Fruit fly (Drosophila melanogaster) whole organism, embryonic: Measurements from ENCODE around the gene CG43338.

Source experiments
- C15 ChIP-seq: fragments of 200-800 bp; sonication (Bioruptor generic); IDR thresholded peaks from 3 replicates; pipeline ENCODE4 v1.3.6; 2022; ENCODE audit warnings: missing biosample characterization, missing genetic modification characterization
- CG10565 ChIP-seq: fragments of 200-800 bp; sonication (Bioruptor generic); optimal IDR thresholded peaks from 3 replicates; lab custom pipeline; 2016; ENCODE audit warnings: missing biosample characterization, mild to moderate bottlenecking, missing genetic modification characterization
- CG11723 ChIP-seq: fragments of 200-800 bp; sonication (Bioruptor generic); optimal IDR thresholded peaks from 2 replicates; lab custom pipeline; 2017; ENCODE audit warnings: missing biosample characterization, mild to moderate bottlenecking, missing genetic modification characterization
- CG13123 ChIP-seq: fragments of 200-800 bp; sonication (Bioruptor generic); optimal IDR thresholded peaks from 2 replicates; lab custom pipeline; 2016; ENCODE audit warnings: missing biosample characterization, missing genetic modification characterization
- CG13296 ChIP-seq: fragments of 200-800 bp; sonication (Bioruptor generic); optimal IDR thresholded peaks from 3 replicates; lab custom pipeline; 2018; ENCODE audit warnings: missing biosample characterization, mild to moderate bottlenecking, missing genetic modification characterization
- CG15073 ChIP-seq: fragments of 200-800 bp; sonication (Bioruptor generic); optimal IDR thresholded peaks from 2 replicates; lab custom pipeline; 2016; ENCODE audit warnings: missing biosample characterization, missing genetic modification characterization
- CG1647 ChIP-seq: fragments of 200-800 bp; sonication (Bioruptor generic); optimal IDR thresholded peaks from 3 replicates; lab custom pipeline; 2016; ENCODE audit warnings: missing biosample characterization, missing genetic modification characterization
- CG1792 ChIP-seq: fragments of 200-800 bp; sonication (Bioruptor generic); optimal IDR thresholded peaks from 2 replicates; lab custom pipeline; 2016; ENCODE audit warnings: missing biosample characterization, missing genetic modification characterization
- CG30431 ChIP-seq: fragments of 200-800 bp; sonication (Bioruptor generic); optimal IDR thresholded peaks from 2 replicates; lab custom pipeline; 2017; ENCODE audit warnings: missing biosample characterization, missing genetic modification characterization
- CG31224 ChIP-seq: fragments of 200-800 bp; sonication (Bioruptor generic); IDR thresholded peaks from 2 replicates; pipeline ENCODE4 v1.3.6; 2022; ENCODE audit warnings: missing biosample characterization, missing genetic modification characterization
- CG3163 ChIP-seq: fragments of 200-800 bp; sonication (Bioruptor generic); optimal IDR thresholded peaks from 3 replicates; lab custom pipeline; 2016; ENCODE audit warnings: missing biosample characterization, missing genetic modification characterization
- CG42726 ChIP-seq: fragments of 200-800 bp; sonication (Bioruptor generic); IDR thresholded peaks from 2 replicates; pipeline ENCODE4 v1.3.6; 2022; ENCODE audit warnings: missing biosample characterization, missing genetic modification characterization; ENCODE audit not compliant: partially characterized antibody
- CG7372 ChIP-seq: fragments of 200-800 bp; sonication (Bioruptor generic); IDR thresholded peaks from 2 replicates; pipeline ENCODE4 v1.3.6; 2022; ENCODE audit warnings: missing biosample characterization, missing genetic modification characterization
- CG8089 ChIP-seq: fragments of 200-800 bp; sonication (Bioruptor generic); optimal IDR thresholded peaks from 3 replicates; lab custom pipeline; 2016; ENCODE audit warnings: missing biosample characterization, missing genetic modification characterization
- CG8359 ChIP-seq: fragments of 200-800 bp; sonication (Bioruptor generic); optimal IDR thresholded peaks from 2 replicates; lab custom pipeline; 2017; ENCODE audit warnings: missing biosample characterization, mild to moderate bottlenecking, missing genetic modification characterization, borderline replicate concordance
- CG8388 ChIP-seq: fragments of 200-800 bp; sonication (Bioruptor generic); optimal IDR thresholded peaks from 2 replicates; lab custom pipeline; 2019; ENCODE audit warnings: missing biosample characterization, mild to moderate bottlenecking, missing genetic modification characterization, moderate library complexity
- CG8944 ChIP-seq: fragments of 200-800 bp; sonication (Bioruptor generic); optimal IDR thresholded peaks from 3 replicates; lab custom pipeline; 2016; ENCODE audit warnings: missing biosample characterization, missing genetic modification characterization
- CG9797 ChIP-seq: fragments of 200-800 bp; sonication (Bioruptor generic); optimal IDR thresholded peaks from 3 replicates; lab custom pipeline; 2018; ENCODE audit warnings: missing biosample characterization, mild to moderate bottlenecking, missing genetic modification characterization
- D19B ChIP-seq: fragments of 200-800 bp; sonication (Bioruptor generic); optimal IDR thresholded peaks from 2 replicates; lab custom pipeline; 2017; ENCODE audit warnings: missing biosample characterization, mild to moderate bottlenecking, missing genetic modification characterization
- Dll ChIP-seq: fragments of 200-800 bp; sonication (Bioruptor generic); IDR thresholded peaks from 4 replicates; pipeline ENCODE4 v1.3.6; 2022; ENCODE audit warnings: missing biosample characterization, missing genetic modification characterization; ENCODE audit not compliant: partially characterized antibody
- E2f1 ChIP-seq: fragments of 200-800 bp; sonication (Bioruptor generic); IDR thresholded peaks from 2 replicates; pipeline ENCODE4 v1.3.6; 2022; ENCODE audit warnings: missing biosample characterization, missing genetic modification characterization
- HHEX ChIP-seq: fragments of 200-800 bp; sonication (Bioruptor generic); optimal IDR thresholded peaks from 3 replicates; lab custom pipeline; 2017; ENCODE audit warnings: missing biosample characterization, mild to moderate bottlenecking, missing genetic modification characterization, missing genetic modification reagents
- Hsf ChIP-seq: fragments of 200-800 bp; sonication (Bioruptor generic); optimal IDR thresholded peaks from 3 replicates; lab custom pipeline; 2016; ENCODE audit warnings: missing biosample characterization, missing genetic modification characterization
- Kr ChIP-seq: fragments of 200-800 bp; sonication (Bioruptor generic); optimal IDR thresholded peaks from 2 replicates; lab custom pipeline; 2017; ENCODE audit warnings: missing biosample characterization, mild to moderate bottlenecking, missing genetic modification characterization
- Oli ChIP-seq: fragments of 200-800 bp; sonication (Bioruptor generic); optimal IDR thresholded peaks from 2 replicates; lab custom pipeline; 2018; ENCODE audit warnings: missing biosample characterization, mild to moderate bottlenecking, missing genetic modification characterization, moderate library complexity
- Rx ChIP-seq: fragments of 200-800 bp; sonication (Bioruptor generic); IDR thresholded peaks from 2 replicates; pipeline ENCODE4 v1.3.6; 2022; ENCODE audit warnings: missing biosample characterization, missing genetic modification characterization
- Scr ChIP-seq: fragments of 200-800 bp; sonication (Bioruptor generic); IDR thresholded peaks from 2 replicates; pipeline ENCODE4 v1.3.6; 2022; ENCODE audit warnings: missing biosample characterization, missing genetic modification characterization; ENCODE audit not compliant: partially characterized antibody
- TFAM ChIP-seq: fragments of 200-800 bp; sonication (Bioruptor generic); optimal IDR thresholded peaks from 2 replicates; lab custom pipeline; 2017; ENCODE audit warnings: missing biosample characterization, missing genetic modification characterization, inconsistent platforms
- Usf ChIP-seq: fragments of 200-800 bp; sonication (Bioruptor generic); optimal IDR thresholded peaks from 2 replicates; lab custom pipeline; 2017; ENCODE audit warnings: missing genotype, missing biosample characterization, missing genetic modification characterization
- Xrp1 ChIP-seq: fragments of 200-800 bp; sonication (Bioruptor generic); IDR thresholded peaks from 2 replicates; pipeline ENCODE4 v1.3.6; 2022; ENCODE audit warnings: missing biosample characterization, missing genetic modification characterization
- ab ChIP-seq: fragments of 200-800 bp; sonication (Bioruptor generic); optimal IDR thresholded peaks from 2 replicates; lab custom pipeline; 2016; ENCODE audit warnings: missing biosample characterization, missing genetic modification characterization
- az2 ChIP-seq: fragments of 200-800 bp; sonication (Bioruptor generic); optimal IDR thresholded peaks from 3 replicates; lab custom pipeline; 2016; ENCODE audit warnings: missing biosample characterization, missing genetic modification characterization
- bigmax ChIP-seq: fragments of 200-800 bp; sonication (Bioruptor generic); optimal IDR thresholded peaks from 2 replicates; lab custom pipeline; 2018; ENCODE audit warnings: missing biosample characterization, mild to moderate bottlenecking, missing genetic modification characterization
- bsh ChIP-seq, 2 experiments: fragments of 200-800 bp; sonication (Bioruptor generic); optimal IDR thresholded peaks; 2 replicates each; lab custom pipeline; 2017 to 2018; ENCODE audit warnings: mild to moderate bottlenecking in 2 of 2, missing biosample characterization in 2 of 2, missing genetic modification characterization in 2 of 2, moderate library complexity in 1 of 2
- croc ChIP-seq: fragments of 200-800 bp; sonication (Bioruptor generic); conservative IDR thresholded peaks from 3 replicates; pipeline ENCODE4 v1.3.6; 2022; ENCODE audit warnings: missing biosample characterization, missing genetic modification characterization
- dan ChIP-seq: fragments of 200-800 bp; sonication (Bioruptor generic); IDR thresholded peaks from 2 replicates; pipeline ENCODE4 v1.3.6; 2022; ENCODE audit warnings: missing biosample characterization, missing genetic modification characterization
- dati ChIP-seq: fragments of 200-800 bp; sonication (Bioruptor generic); IDR thresholded peaks from 2 replicates; pipeline ENCODE4 v1.3.6; 2022; ENCODE audit warnings: missing biosample characterization, missing genetic modification characterization
- dysf ChIP-seq: fragments of 200-800 bp; sonication (Bioruptor generic); IDR thresholded peaks from 3 replicates; pipeline ENCODE4 v1.3.6; 2022; ENCODE audit warnings: missing biosample characterization, missing genetic modification characterization
- emc ChIP-seq: fragments of 200-800 bp; sonication (Bioruptor generic); optimal IDR thresholded peaks from 2 replicates; lab custom pipeline; 2016; ENCODE audit warnings: missing biosample characterization, missing genetic modification characterization
- fu2 ChIP-seq: fragments of 200-800 bp; sonication (Bioruptor generic); optimal IDR thresholded peaks from 2 replicates; lab custom pipeline; 2016; ENCODE audit warnings: missing biosample characterization, missing genetic modification characterization
- her ChIP-seq: fragments of 200-800 bp; sonication (Bioruptor generic); optimal IDR thresholded peaks from 2 replicates; lab custom pipeline; 2016; ENCODE audit warnings: missing biosample characterization, missing genetic modification characterization
- hkb ChIP-seq, 2 experiments: fragments of 200-800 bp in 1 of 2; fragments of >200 bp in 1 of 2; sonication (Bioruptor generic) in 1 of 2; IDR thresholded peaks in 1 of 2; optimal IDR thresholded peaks in 1 of 2; 2 replicates each; pipeline versions ENCODE4 v1.3.6 to Lab custom; 2017 to 2022; ENCODE audit warnings: missing biosample characterization in 1 of 2, missing genetic modification characterization in 1 of 2
- lbe ChIP-seq: fragments of 200-800 bp; sonication (Bioruptor generic); optimal IDR thresholded peaks from 2 replicates; lab custom pipeline; 2016; ENCODE audit warnings: missing biosample characterization, mild to moderate bottlenecking, missing genetic modification characterization
- lilli ChIP-seq: fragments of 200-800 bp; sonication (Bioruptor generic); optimal IDR thresholded peaks from 3 replicates; lab custom pipeline; 2016; ENCODE audit warnings: missing biosample characterization, missing genetic modification characterization
- onecut ChIP-seq: fragments of 200-800 bp; sonication (Bioruptor generic); IDR thresholded peaks from 2 replicates; pipeline ENCODE4 v1.3.6; 2022; ENCODE audit warnings: missing biosample characterization, missing genetic modification characterization
- slbo ChIP-seq: fragments of 200-800 bp; sonication (Bioruptor generic); IDR thresholded peaks from 2 replicates; pipeline ENCODE4 v1.3.6; 2022; ENCODE audit warnings: missing biosample characterization, missing genetic modification characterization
- tll ChIP-seq, 2 experiments: fragments of 200-800 bp in 1 of 2; fragments of >200 bp in 1 of 2; sonication (Bioruptor generic) in 1 of 2; optimal IDR thresholded peaks; 2 replicates each; lab custom pipeline; 2017 to 2019; ENCODE audit warnings: missing biosample characterization in 2 of 2, missing genetic modification characterization in 2 of 2, mild to moderate bottlenecking in 1 of 2, moderate library complexity in 1 of 2
- toy ChIP-seq: fragments of 200-800 bp; sonication (Bioruptor generic); IDR thresholded peaks from 2 replicates; pipeline ENCODE4 v1.3.6; 2022; ENCODE audit warnings: missing biosample characterization, missing genetic modification characterization
- vvl ChIP-seq: fragments of 200-800 bp; sonication (Bioruptor generic); IDR thresholded peaks from 2 replicates; pipeline ENCODE4 v1.3.6; 2022; ENCODE audit warnings: missing biosample characterization, missing genetic modification characterization

CG43338 gene

dm6 chr2L:18708239-18708891 is 37.3 kb upstream of the CG43338 start, which contains the start of the genes Faf2 and Grip71 (continued):
- TF ChIP-seq bigmax (GFP tag; lab: Kevin White, UChicago) (peak; percentile 26), CG1647 (GFP tag; lab: Kevin White, UChicago) (peak; percentile 86), dysf (peak; percentile 95), CG42726 (no peak), lbe (GFP tag; lab: Kevin White, UChicago) (peak; percentile 62), Usf (peak; percentile 87), az2 (GFP tag; lab: Kevin White, UChicago) (peak; percentile 91), C15 (GFP tag; lab: Robert Waterston, UW) (peak; percentile 85; the same call in 2 of the 3 replicates), her (GFP tag; lab: Kevin White, UChicago) (no peak), CG15073 (GFP tag; lab: Kevin White, UChicago) (peak; percentile 99), TFAM (GFP tag; lab: Kevin White, UChicago) (peak; percentile 51), toy (GFP tag; lab: Robert Waterston, UW) (peak; percentile 64; the same call in 1 of the 2 replicates), Dll (GFP tag; lab: Robert Waterston, UW) (peak; percentile 59; the same call in 3 of the 4 replicates), CG7372 (GFP tag; lab: Robert Waterston, UW) (peak; percentile 95), HHEX (GFP tag; lab: Kevin White, UChicago) (peak; percentile 67), CG9797 (GFP tag; lab: Kevin White, UChicago) (peak; percentile 98), Kr (no peak), onecut (peak; percentile 65), ab (GFP tag; lab: Kevin White, UChicago) (peak; percentile 6), E2f1 (GFP tag; lab: Robert Waterston, UW) (peak; percentile 93), CG3163 (GFP tag; lab: Kevin White, UChicago) (peak; percentile 42), Oli (tag; lab: Kevin White, UChicago) (peak; percentile 86), tll (GFP tag; optimal IDR thresholded peaks at IDR 0.05; lab: Kevin White, UChicago) (peak in 1 of 2 experiments; percentile 22), fu2 (GFP tag; lab: Kevin White, UChicago) (peak; percentile 69), slbo (peak; percentile 98), CG8944 (peak; percentile 87), CG30431 (GFP tag; lab: Kevin White, UChicago) (peak; percentile 94), hkb (optimal IDR thresholded peaks at IDR 0.05; lab: Kevin White, UChicago) (peak; percentile 88), hkb (GFP tag; IDR thresholded peaks at IDR 0.05; lab: Robert Waterston, UW) (peak; percentile 91), Xrp1 (GFP tag; lab: Robert Waterston, UW) (peak; percentile 94), vvl (GFP tag; lab: Robert Waterston, UW) (peak; percentile 96), CG13296 (GFP tag; lab: Kevin White, UChicago) (peak; percentile 57), CG31224 (GFP tag; lab: Robert Waterston, UW) (peak; percentile 91), emc (peak; percentile 71), Rx (peak; percentile 93), CG11723 (GFP tag; lab: Kevin White, UChicago) (peak; percentile 75), bsh (GFP tag; optimal IDR thresholded peaks at IDR 0.05; lab: Kevin White, UChicago) (peak in 1 of 2 experiments; percentile 93), dati (peak; percentile 87), dan (GFP tag; lab: Robert Waterston, UW) (peak; percentile 87), D19B (GFP tag; lab: Kevin White, UChicago) (peak; percentile 77), CG8089 (GFP tag; lab: Kevin White, UChicago) (peak; percentile 33), Scr (GFP tag; lab: Robert Waterston, UW) (peak; percentile 57), Hsf (GFP tag; lab: Kevin White, UChicago) (peak; percentile 94), lilli (GFP tag; lab: Kevin White, UChicago) (peak; percentile 96), CG8388 (peak; percentile 85), croc (GFP tag; lab: Robert Waterston, UW) (peak; percentile 91), CG8359 (no peak), CG13123 (GFP tag; lab: Kevin White, UChicago) (peak; percentile 87), CG1792 (GFP tag; lab: Kevin White, UChicago) (peak; percentile 70), CG10565 (GFP tag; lab: Kevin White, UChicago) (no peak)
